Worm (Caenorhabditis elegans): ENCODE measurements around the gene C06H5.13.

C06H5.13 gene

ce11 chrV:17857901-17858300, 39.6 kb downstream of the C06H5.13 start (continued):
- TF ChIP-seq mep-1 (tag; optimal IDR thresholded peaks at IDR 0.05) (peak; percentile 84), lin-39 (tag; optimal IDR thresholded peaks at IDR 0.05) (no peak), efl-3 (GFP tag; optimal IDR thresholded peaks at IDR 0.05) (no peak), ceh-88 (GFP tag; IDR thresholded peaks at IDR 0.05) (0 out of 2 replicates have a peak, but pooled peaks have one; percentile 17)

ce11 chrV:17855889-17856288, 41.7 kb downstream of the C06H5.13 start, which contains the start of gene tcc-1:
tcc-1 (minus strand) TSS chrV:17855989.
- TF ChIP-seq dpl-1 (GFP tag; optimal IDR thresholded peaks at IDR 0.05) (no peak), dsc-1 (tag; optimal IDR thresholded peaks at IDR 0.05) (no peak), lsy-2 (tag; optimal IDR thresholded peaks at IDR 0.05) (no peak), nhr-76 (tag; optimal IDR thresholded peaks at IDR 0.05) (no peak)

Data from whole organism, L1 larva.